Fruit fly (Drosophila melanogaster): ENCODE data around the gene Obp18a.

The Obp18a gene

DNA sequence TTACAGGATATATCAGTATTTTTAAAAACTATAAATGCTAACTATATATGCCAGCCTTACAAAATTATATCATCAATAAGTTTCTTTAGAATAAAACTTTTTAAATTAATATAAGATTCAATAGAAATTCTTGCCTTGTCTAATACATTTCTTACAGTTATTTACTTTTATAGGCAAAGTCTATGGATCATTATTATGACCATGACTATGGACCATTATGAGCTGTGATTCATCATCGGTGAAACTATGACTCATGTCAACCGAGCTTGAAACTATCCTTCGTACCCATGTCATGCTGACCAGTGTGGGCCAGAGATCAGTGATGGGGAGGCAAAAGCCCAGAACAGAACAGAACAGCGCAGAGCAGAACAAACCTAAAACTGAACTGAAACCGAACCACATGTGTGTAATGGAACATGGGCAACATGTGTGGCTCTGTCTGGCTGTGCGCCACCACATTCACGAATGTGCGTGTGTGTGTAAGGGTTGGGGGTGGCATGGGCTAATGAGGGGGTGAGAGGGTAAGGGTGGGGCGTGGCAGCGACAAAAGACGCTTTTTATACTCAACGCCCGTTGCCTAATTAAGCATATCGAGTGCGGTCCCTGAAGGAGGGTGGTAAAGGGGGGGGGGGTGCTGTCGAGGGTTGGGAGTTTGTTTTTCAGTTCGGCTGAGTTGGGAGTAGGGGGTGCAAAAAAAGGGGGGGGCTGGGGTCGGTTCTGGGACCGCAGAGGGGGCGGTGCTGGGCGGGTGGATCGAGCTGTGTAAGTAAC lies 23.0 kb upstream of the Obp18a start (continued):
- no peak for TF ChIP-seq CG9609 (GFP tag; optimal IDR thresholded peaks at IDR 0.05)
- no peak for TF ChIP-seq lilli (GFP tag; optimal IDR thresholded peaks at IDR 0.05)
- TF ChIP-seq Lpt (GFP tag; optimal IDR thresholded peaks at IDR 0.05) = no peak
- no peak for TF ChIP-seq Hmr (GFP tag; optimal IDR thresholded peaks at IDR 0.05)
- peak; percentile 11 for TF ChIP-seq CoRest (tag; optimal IDR thresholded peaks at IDR 0.05)
- no peak for TF ChIP-seq maf-S (GFP tag; optimal IDR thresholded peaks at IDR 0.05)
- TF ChIP-seq Ets97D (GFP tag; optimal IDR thresholded peaks at IDR 0.05) = no peak
- peak; percentile 56; the same call in 2 of the 3 replicates for TF ChIP-seq CG17361 (GFP tag; IDR thresholded peaks at IDR 0.05)
- no peak for TF ChIP-seq ase (GFP tag; IDR thresholded peaks at IDR 0.05)
- no peak for TF ChIP-seq Awh (GFP tag; IDR thresholded peaks at IDR 0.05)
- peak; percentile 27 for TF ChIP-seq CG2678 (tag; optimal IDR thresholded peaks at IDR 0.05)
- peak; percentile 3 for TF ChIP-seq CG14710 (tag; optimal IDR thresholded peaks at IDR 0.05)
- no peak for TF ChIP-seq CG7745 (tag; optimal IDR thresholded peaks at IDR 0.05)
- no peak for TF ChIP-seq CG8388 (GFP tag; optimal IDR thresholded peaks at IDR 0.05)
- TF ChIP-seq Xrp1 (GFP tag; IDR thresholded peaks at IDR 0.05) = no peak
- TF ChIP-seq wor (GFP tag; IDR thresholded peaks at IDR 0.05) = no peak
- TF ChIP-seq otp (GFP tag; IDR thresholded peaks at IDR 0.05) = no peak
- no peak for TF ChIP-seq CG12071 (GFP tag; optimal IDR thresholded peaks at IDR 0.05)
- no peak for TF ChIP-seq CG12299 (tag; optimal IDR thresholded peaks at IDR 0.05)
- TF ChIP-seq usp (GFP tag; optimal IDR thresholded peaks at IDR 0.05) = no peak
- no peak for TF ChIP-seq B-H2 (GFP tag; optimal IDR thresholded peaks at IDR 0.05)
- peak; percentile 93 for TF ChIP-seq crol (GFP tag; IDR thresholded peaks at IDR 0.05)
- no peak for TF ChIP-seq fru (optimal IDR thresholded peaks at IDR 0.05)
- TF ChIP-seq br (optimal IDR thresholded peaks at IDR 0.05) = no peak
- peak; percentile 8; the same call in 1 of the 3 replicates for TF ChIP-seq row (GFP tag; IDR thresholded peaks at IDR 0.05)
- peak in 1 of 3 experiments; percentile 27 for TF ChIP-seq lola (GFP tag; optimal IDR thresholded peaks at IDR 0.05)
- TF ChIP-seq CG11696 (GFP tag; IDR thresholded peaks at IDR 0.05) = no peak
- no peak for TF ChIP-seq al (GFP tag; IDR thresholded peaks at IDR 0.05)
- no peak for TF ChIP-seq Mes4 (GFP tag; optimal IDR thresholded peaks at IDR 0.05)
- TF ChIP-seq HLH4C (GFP tag; IDR thresholded peaks at IDR 0.05; ENCODE audit: partially characterized antibody) = no peak
- no peak for TF ChIP-seq gcm2 (GFP tag; optimal IDR thresholded peaks at IDR 0.05)
- TF ChIP-seq eve (GFP tag; optimal IDR thresholded peaks at IDR 0.05) = peak in 1 of 2 experiments; percentile 13
- TF ChIP-seq lmd (GFP tag; IDR thresholded peaks at IDR 0.05) = no peak
- TF ChIP-seq unpg (GFP tag; optimal IDR thresholded peaks at IDR 0.05) = no peak
- TF ChIP-seq CG30020 (tag; optimal IDR thresholded peaks at IDR 0.05) = no peak
- 0 out of 2 replicates have a peak, but pooled peaks have one; percentile 13 for TF ChIP-seq ranshi (GFP tag; IDR thresholded peaks at IDR 0.05)
- no peak for TF ChIP-seq CG5245 (GFP tag; optimal IDR thresholded peaks at IDR 0.05)
- peak; percentile 6 for TF ChIP-seq pros (GFP tag; optimal IDR thresholded peaks at IDR 0.05)
- TF ChIP-seq CG13424 (tag; optimal IDR thresholded peaks at IDR 0.05) = no peak
- no peak for TF ChIP-seq esg (GFP tag; conservative IDR thresholded peaks at IDR 0.05)
- TF ChIP-seq CG12219 (GFP tag; optimal IDR thresholded peaks at IDR 0.05) = no peak
- no peak for TF ChIP-seq Gug (GFP tag; IDR thresholded peaks at IDR 0.05)
- TF ChIP-seq CG1602 (GFP tag; optimal IDR thresholded peaks at IDR 0.05) = no peak
- no peak for TF ChIP-seq ind (GFP tag; optimal IDR thresholded peaks at IDR 0.05)
- TF ChIP-seq crp (GFP tag; optimal IDR thresholded peaks at IDR 0.05) = no peak
- TF ChIP-seq ttk (GFP tag; IDR thresholded peaks at IDR 0.05) = 0 out of 2 replicates have a peak, but pooled peaks have one; percentile 12
- no peak for TF ChIP-seq Hey (tag; optimal IDR thresholded peaks at IDR 0.05)
- TF ChIP-seq CG18599 (GFP tag; optimal IDR thresholded peaks at IDR 0.05) = no peak
- TF ChIP-seq HLH54F (GFP tag; optimal IDR thresholded peaks at IDR 0.05) = no peak
- no peak for TF ChIP-seq gfzf (GFP tag; optimal IDR thresholded peaks at IDR 0.05)
- TF ChIP-seq dimm (GFP tag; IDR thresholded peaks at IDR 0.05) = no peak
